Worm (Caenorhabditis elegans): ENCODE measurements around the gene gly-9.

gly-9 gene

DNA sequence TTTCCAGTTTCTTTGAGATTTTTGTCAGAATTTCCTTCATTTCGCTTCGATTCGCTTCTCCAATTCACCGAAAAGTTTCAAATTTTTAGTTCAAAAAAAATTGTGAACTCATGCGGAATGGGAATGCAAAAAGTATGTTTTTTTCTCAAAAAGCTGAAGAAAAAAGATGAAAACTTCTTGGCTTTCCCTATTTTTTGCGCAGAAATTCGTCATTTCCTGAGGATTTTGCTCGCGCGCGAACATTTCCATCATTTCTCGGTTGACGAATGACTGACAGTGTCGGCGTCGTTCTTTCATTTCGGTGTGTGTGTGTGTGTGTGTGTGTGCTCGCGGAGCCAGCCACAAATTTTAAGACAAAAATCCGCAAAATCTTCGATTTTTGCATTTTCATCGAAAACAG is 41.9 kb upstream of the gly-9 start:
- TF ChIP-seq efl-3 (GFP tag; optimal IDR thresholded peaks at IDR 0.05) (no peak), nhr-11 (tag; optimal IDR thresholded peaks at IDR 0.05) (no peak), nhr-47 (tag; optimal IDR thresholded peaks at IDR 0.05) (no peak), nhr-77 (tag; optimal IDR thresholded peaks at IDR 0.05) (no peak), zag-1 (tag; optimal IDR thresholded peaks at IDR 0.05) (no peak), pag-3 (tag; optimal IDR thresholded peaks at IDR 0.05; ENCODE audit: borderline replicate concordance, insufficient read depth) (no peak), rnt-1 (tag; optimal IDR thresholded peaks at IDR 0.05) (no peak), Y116A8C.19 (tag; optimal IDR thresholded peaks at IDR 0.05; ENCODE audit: borderline replicate concordance) (no peak), ceh-63 (GFP tag; optimal IDR thresholded peaks at IDR 0.05) (no peak), elt-2 (tag; optimal IDR thresholded peaks at IDR 0.05) (no peak), C34B4.2 (tag; optimal IDR thresholded peaks at IDR 0.05) (no peak), isw-1 (GFP tag; IDR thresholded peaks at IDR 0.05) (no peak)

DNA sequence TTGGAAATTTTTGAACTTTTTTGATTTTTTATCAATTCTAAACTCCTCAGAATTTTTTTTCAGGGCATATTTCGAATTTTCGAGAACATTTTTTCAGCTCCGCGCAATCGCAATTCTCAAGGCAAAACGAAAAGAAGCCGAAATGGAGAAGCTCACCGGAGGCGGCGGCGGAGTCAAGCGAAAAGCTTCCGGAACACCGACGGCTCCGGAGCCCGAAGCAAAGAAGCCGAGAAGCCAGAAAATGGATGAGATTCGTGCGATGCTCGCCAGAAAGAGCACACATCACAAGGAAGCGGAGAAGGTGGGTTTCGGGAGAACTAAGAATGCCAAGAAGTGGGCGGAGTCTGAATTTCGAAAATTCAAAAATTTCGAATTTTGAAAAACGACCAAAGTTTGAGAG is 33.7 kb upstream of the gly-9 start:
- TF ChIP-seq efl-1 (optimal IDR thresholded peaks at IDR 0.05) (no peak), efl-1 (GFP tag; optimal IDR thresholded peaks at IDR 0.05 in 1 of 2) (peak in 1 of 2 experiments; percentile 64), rnt-1 (tag; optimal IDR thresholded peaks at IDR 0.05) (no peak), nhr-85 (tag) (peak; percentile 12), skn-1 (tag; optimal IDR thresholded peaks at IDR 0.05) (no peak), nhr-11 (tag; optimal IDR thresholded peaks at IDR 0.05) (no peak), mab-9 (GFP tag; IDR thresholded peaks at IDR 0.05) (0 out of 2 replicates have a peak, but pooled peaks have one; percentile 18), snpc-4 (tag; optimal IDR thresholded peaks at IDR 0.05) (no peak), grh-1 (GFP tag; IDR thresholded peaks at IDR 0.05) (0 out of 2 replicates have a peak, but pooled peaks have one; percentile 7), zip-4 (GFP tag; optimal IDR thresholded peaks at IDR 0.05) (no peak), lin-15B (tag; optimal IDR thresholded peaks at IDR 0.05) (no peak), elt-3 (tag; optimal IDR thresholded peaks at IDR 0.05) (no peak), swsn-7 (tag; optimal IDR thresholded peaks at IDR 0.05) (no peak), unc-98 (GFP tag; IDR thresholded peaks at IDR 0.05) (no peak), efl-3 (GFP tag; optimal IDR thresholded peaks at IDR 0.05) (no peak)

DNA sequence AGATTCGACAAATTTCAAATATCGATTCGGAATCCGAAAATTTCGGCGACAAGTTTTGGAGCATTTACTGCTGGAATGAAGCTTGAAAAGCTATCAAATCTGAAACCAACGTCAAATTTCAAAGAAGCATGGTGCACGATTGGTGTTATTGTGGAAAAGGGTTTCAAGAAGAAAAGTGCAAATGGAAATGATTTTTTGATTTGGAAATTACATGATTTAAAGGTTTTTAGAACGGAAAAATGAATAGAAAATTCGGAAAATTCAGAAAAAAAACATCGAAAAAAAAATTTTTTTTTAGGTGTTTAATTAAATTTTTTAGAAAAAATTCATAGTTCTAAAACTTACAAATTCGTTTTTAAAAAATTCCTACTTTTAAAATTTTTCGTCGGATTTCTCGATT is 27.8 kb upstream of the gly-9 start, which contains the start of gene teg-1:
TSS of gene teg-1 (minus strand) at position 101 of the 400 bp plus-strand sequence.
- TF ChIP-seq efl-1 (optimal IDR thresholded peaks at IDR 0.05) (no peak), efl-1 (GFP tag; optimal IDR thresholded peaks at IDR 0.05 in 1 of 2) (peak in 1 of 2 experiments; percentile 62), lin-15B (tag; optimal IDR thresholded peaks at IDR 0.05) (no peak)

DNA sequence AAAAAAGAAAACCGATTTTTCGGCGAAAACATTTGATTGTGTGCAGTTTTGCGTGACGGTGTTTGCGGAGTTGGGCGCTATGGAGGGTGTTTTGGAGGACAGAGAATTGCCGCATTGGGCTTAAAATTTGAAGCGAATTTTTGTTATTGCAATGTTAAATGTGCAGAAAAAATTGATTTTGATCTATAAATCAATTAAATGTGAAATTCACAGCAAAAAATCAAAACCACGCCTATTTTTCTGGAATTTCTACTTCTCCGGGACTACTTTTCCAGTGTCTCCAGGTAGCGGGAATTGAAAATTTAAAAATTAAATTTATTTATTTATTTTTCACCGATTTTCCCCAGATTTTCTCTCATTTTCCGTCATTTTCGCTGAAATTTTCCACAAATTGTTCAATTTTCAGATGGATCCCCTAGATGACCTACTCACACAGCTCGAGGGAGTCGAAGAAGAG is 26.8 kb upstream of the gly-9 start, which contains the start of gene mcm-10:
TSS of gene mcm-10 (plus strand) at position 407 of the 457 bp plus-strand sequence.
- peak; percentile 65 for TF ChIP-seq C16A3.4 (tag; optimal IDR thresholded peaks at IDR 0.05)
- TF ChIP-seq skn-1 (tag; optimal IDR thresholded peaks at IDR 0.05): no peak
- peak; percentile 2 for TF ChIP-seq sup-37 (GFP tag; optimal IDR thresholded peaks at IDR 0.05)
- no peak for TF ChIP-seq pag-3 (tag; optimal IDR thresholded peaks at IDR 0.05; ENCODE audit: borderline replicate concordance, insufficient read depth)
- TF ChIP-seq tlp-1 (tag; optimal IDR thresholded peaks at IDR 0.05): no peak
- peak; percentile 94 for TF ChIP-seq nhr-71 (tag; optimal IDR thresholded peaks at IDR 0.05)
- TF ChIP-seq irx-1 (tag; optimal IDR thresholded peaks at IDR 0.05): peak; percentile 84
- peak; percentile 91 for TF ChIP-seq ceh-63 (GFP tag; optimal IDR thresholded peaks at IDR 0.05)
- TF ChIP-seq snpc-4 (tag; optimal IDR thresholded peaks at IDR 0.05): peak; percentile 77
- TF ChIP-seq alr-1 (tag; optimal IDR thresholded peaks at IDR 0.05; ENCODE audit: borderline replicate concordance): no peak
- TF ChIP-seq elt-2 (tag; optimal IDR thresholded peaks at IDR 0.05): peak; percentile 65
- no peak for TF ChIP-seq pqm-1 (tag; optimal IDR thresholded peaks at IDR 0.05)
- TF ChIP-seq lir-3 (tag; optimal IDR thresholded peaks at IDR 0.05; ENCODE audit: poor library complexity): no peak
- peak; percentile 82 for TF ChIP-seq unc-86 (tag; optimal IDR thresholded peaks at IDR 0.05)
- peak; percentile 68 for TF ChIP-seq fkh-10 (GFP tag; optimal IDR thresholded peaks at IDR 0.05)
- no peak for TF ChIP-seq hlh-17 (GFP tag; optimal IDR thresholded peaks at IDR 0.05; ENCODE audit: borderline replicate concordance)
- peak; percentile 92 for TF ChIP-seq snu-23 (GFP tag; optimal IDR thresholded peaks at IDR 0.05)
- peak; percentile 87 to 90 (median 90) for TF ChIP-seq dpl-1 (GFP tag; optimal IDR thresholded peaks at IDR 0.05)
- peak; percentile 77 for TF ChIP-seq ceh-88 (GFP tag; IDR thresholded peaks at IDR 0.05)
- peak; percentile 84 for TF ChIP-seq swsn-7 (tag; optimal IDR thresholded peaks at IDR 0.05)
- TF ChIP-seq pax-3 (tag; optimal IDR thresholded peaks at IDR 0.05): peak; percentile 97
- peak; percentile 34 to 43 (median 43) for TF ChIP-seq ceh-82 (tag; optimal IDR thresholded peaks at IDR 0.05)
- TF ChIP-seq nhr-77 (tag; optimal IDR thresholded peaks at IDR 0.05): peak; percentile 72
- no peak for TF ChIP-seq mef-2 (tag; optimal IDR thresholded peaks at IDR 0.05)
- peak; percentile 62 for TF ChIP-seq ceh-8 (GFP tag; optimal IDR thresholded peaks at IDR 0.05)
- peak; percentile 89 to 93 for TF ChIP-seq efl-1 (optimal IDR thresholded peaks at IDR 0.05)
- TF ChIP-seq efl-1 (GFP tag; optimal IDR thresholded peaks at IDR 0.05 in 1 of 2): peak; percentile 89 to 98
- TF ChIP-seq egl-27 (tag; optimal IDR thresholded peaks at IDR 0.05): no peak
- peak; percentile 95 for TF ChIP-seq nhr-47 (tag; optimal IDR thresholded peaks at IDR 0.05)
- peak; percentile 75 for TF ChIP-seq aly-2 (tag; optimal IDR thresholded peaks at IDR 0.05)

All from whole organism, L1 larva.